Worm (Caenorhabditis elegans): Measurements from ENCODE around the gene C25E10.7.

DNA sequence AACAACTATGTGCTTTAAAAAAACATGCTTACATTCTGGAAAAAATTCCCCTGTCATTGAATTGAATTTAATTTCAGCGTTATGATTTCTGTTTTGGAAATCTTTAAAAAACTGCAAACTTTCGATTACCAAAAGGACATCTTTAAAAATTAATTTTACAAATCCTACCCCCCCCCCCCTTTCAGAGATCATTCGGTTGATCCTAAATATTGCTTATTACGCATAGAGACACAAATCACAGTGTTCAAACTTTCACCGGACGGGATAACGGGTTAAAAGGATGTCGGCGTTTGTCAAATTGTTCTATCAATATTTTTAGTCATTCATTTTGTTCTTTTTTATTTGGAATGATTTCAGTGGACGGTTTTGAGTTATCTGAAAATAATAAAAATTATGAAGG is 17.7 kb downstream of the C25E10.7 start, which contains the start of gene C25E10.4:
- TF ChIP-seq him-1 (tag; optimal IDR thresholded peaks at IDR 0.05) (no peak), W03F9.2 (tag; optimal IDR thresholded peaks at IDR 0.05) (no peak)
